Fruit fly (Drosophila melanogaster): ENCODE data around the gene CG3726.

CG3726 gene

dm6 chrX:5924378-5924777, 7.5 kb downstream of the CG3726 start (continued):
- TF ChIP-seq CG4318 (GFP tag; optimal IDR thresholded peaks at IDR 0.05) (peak; percentile 37), CG10669 (GFP tag; optimal IDR thresholded peaks at IDR 0.05) (no peak), Hr39 (GFP tag; optimal IDR thresholded peaks at IDR 0.05) (no peak), Sox102F (GFP tag; optimal IDR thresholded peaks at IDR 0.05) (no peak), CG6163 (GFP tag; IDR thresholded peaks at IDR 0.05) (peak; percentile 75; the same call in 2 of the 3 replicates), cyc (GFP tag; optimal IDR thresholded peaks at IDR 0.05) (no peak), CG6792 (GFP tag; optimal IDR thresholded peaks at IDR 0.05) (peak; percentile 33), CG8119 (GFP tag; IDR thresholded peaks at IDR 0.05) (peak; percentile 77), Blimp-1 (GFP tag; optimal IDR thresholded peaks at IDR 0.05) (no peak), Eip75B (GFP tag; optimal IDR thresholded peaks at IDR 0.05) (peak; percentile 35), Smox (GFP tag; optimal IDR thresholded peaks at IDR 0.05) (no peak), CG1621 (tag; optimal IDR thresholded peaks at IDR 0.05) (no peak), Gug (GFP tag; IDR thresholded peaks at IDR 0.05) (peak; percentile 68), acj6 (GFP tag; optimal IDR thresholded peaks at IDR 0.05) (peak; percentile 37), net (GFP tag; optimal IDR thresholded peaks at IDR 0.05) (peak; percentile 31), CG15336 (GFP tag; IDR thresholded peaks at IDR 0.05) (peak; percentile 72), ss (GFP tag; optimal IDR thresholded peaks at IDR 0.05) (no peak), CG6854 (GFP tag; optimal IDR thresholded peaks at IDR 0.05) (no peak), spab (GFP tag; optimal IDR thresholded peaks at IDR 0.05) (no peak), CG34406 (GFP tag; optimal IDR thresholded peaks at IDR 0.05) (no peak)

dm6 chrX:5925793-5926418, 9.0 kb downstream of the CG3726 start:
- peak; percentile 52 for TF ChIP-seq OdsH (GFP tag; optimal IDR thresholded peaks at IDR 0.05)
- peak; percentile 33 for TF ChIP-seq Smox (GFP tag; optimal IDR thresholded peaks at IDR 0.05)
- peak; percentile 62 for TF ChIP-seq fd59A (GFP tag; optimal IDR thresholded peaks at IDR 0.05)
- peak; percentile 27 to 66 for TF ChIP-seq salr (GFP tag; optimal IDR thresholded peaks at IDR 0.05)
- TF ChIP-seq lz (GFP tag; optimal IDR thresholded peaks at IDR 0.05), result peak; percentile 55
- TF ChIP-seq CG16779 (tag; optimal IDR thresholded peaks at IDR 0.05), result peak; percentile 55
- peak; percentile 79 for TF ChIP-seq spab (GFP tag; optimal IDR thresholded peaks at IDR 0.05)
- TF ChIP-seq CG31627 (GFP tag; optimal IDR thresholded peaks at IDR 0.05), result no peak
- TF ChIP-seq Blimp-1 (GFP tag; optimal IDR thresholded peaks at IDR 0.05), result no peak
- TF ChIP-seq CG32006 (GFP tag; optimal IDR thresholded peaks at IDR 0.05), result peak; percentile 70
- TF ChIP-seq Sox102F (GFP tag; optimal IDR thresholded peaks at IDR 0.05), result peak; percentile 32
- peak; percentile 55 for TF ChIP-seq CG9139 (GFP tag; optimal IDR thresholded peaks at IDR 0.05)
- TF ChIP-seq cyc (GFP tag; optimal IDR thresholded peaks at IDR 0.05), result peak; percentile 55
- peak; percentile 86 for TF ChIP-seq dsx (GFP tag; optimal IDR thresholded peaks at IDR 0.05; ENCODE audit: poor library complexity, severe bottlenecking)
- TF ChIP-seq CG8319 (GFP tag; optimal IDR thresholded peaks at IDR 0.05), result peak; percentile 48
- TF ChIP-seq achi (GFP tag; optimal IDR thresholded peaks at IDR 0.05), result peak; percentile 66
- peak; percentile 6 for TF ChIP-seq Sox15 (GFP tag; optimal IDR thresholded peaks at IDR 0.05)
- TF ChIP-seq Eip93F (GFP tag; optimal IDR thresholded peaks at IDR 0.05), result no peak
- TF ChIP-seq CG15336 (GFP tag; IDR thresholded peaks at IDR 0.05), result peak; percentile 90
- TF ChIP-seq CG3919 (GFP tag; optimal IDR thresholded peaks at IDR 0.05), result peak; percentile 80
- TF ChIP-seq vri (GFP tag; optimal IDR thresholded peaks at IDR 0.05), result no peak
- TF ChIP-seq dac (GFP tag; optimal IDR thresholded peaks at IDR 0.05), result peak; percentile 24
- TF ChIP-seq Met (GFP tag; optimal IDR thresholded peaks at IDR 0.05), result peak; percentile 70
- TF ChIP-seq CG7368 (GFP tag; optimal IDR thresholded peaks at IDR 0.05), result peak; percentile 45
- TF ChIP-seq Ets96B (tag; optimal IDR thresholded peaks at IDR 0.05), result peak; percentile 87
- TF ChIP-seq CG34406 (GFP tag; optimal IDR thresholded peaks at IDR 0.05), result peak; percentile 52
- peak; percentile 36 for TF ChIP-seq CG4318 (GFP tag; optimal IDR thresholded peaks at IDR 0.05)
- TF ChIP-seq fkh (GFP tag; optimal IDR thresholded peaks at IDR 0.05), result no peak
- TF ChIP-seq CG8632 (GFP tag; optimal IDR thresholded peaks at IDR 0.05), result peak; percentile 49
- peak; percentile 44 for TF ChIP-seq CG11902 (GFP tag; optimal IDR thresholded peaks at IDR 0.05)
- TF ChIP-seq ss (GFP tag; optimal IDR thresholded peaks at IDR 0.05), result peak; percentile 72 to 74
- TF ChIP-seq CG10669 (GFP tag; optimal IDR thresholded peaks at IDR 0.05), result peak; percentile 87
- TF ChIP-seq net (GFP tag; optimal IDR thresholded peaks at IDR 0.05), result peak; percentile 60
- peak; percentile 84 for TF ChIP-seq CG3032 (tag; optimal IDR thresholded peaks at IDR 0.05)
- peak; percentile 91 for TF ChIP-seq eg (GFP tag; IDR thresholded peaks at IDR 0.05)
- TF ChIP-seq acj6 (GFP tag; optimal IDR thresholded peaks at IDR 0.05), result peak; percentile 59
- TF ChIP-seq Gug (GFP tag; IDR thresholded peaks at IDR 0.05), result peak; percentile 85
- peak; percentile 77 for TF ChIP-seq Eip75B (GFP tag; optimal IDR thresholded peaks at IDR 0.05)
- peak; percentile 68 for TF ChIP-seq svp (GFP tag)
- TF ChIP-seq Hr38 (GFP tag; optimal IDR thresholded peaks at IDR 0.05), result no peak
- peak; percentile 82 for TF ChIP-seq CG1621 (tag; optimal IDR thresholded peaks at IDR 0.05)
- TF ChIP-seq Eip78C (GFP tag), result peak; percentile 92

Data from whole organism, prepupa.